Fruit fly (Drosophila melanogaster) whole organism: ENCODE data around the gene eIF3d2.

ENCODE experiments used
- CG8478 ChIP-seq: fragments of >200 bp; optimal IDR thresholded peaks from 2 replicates; lab custom pipeline; 2018; ENCODE audit warnings: inconsistent platforms
- Dll ChIP-seq: fragments of >200 bp; optimal IDR thresholded peaks from 2 replicates; lab custom pipeline; 2017
- EcR ChIP-seq, 2 experiments: fragments of >200 bp; optimal IDR thresholded peaks; 2 replicates each; lab custom pipeline; 2017; ENCODE audit warnings: missing biosample characterization in 2 of 2, missing genetic modification characterization in 2 of 2, missing genetic modification reagents in 2 of 2
- pan ChIP-seq: fragments of >200 bp; optimal IDR thresholded peaks from 2 replicates; lab custom pipeline; 2017
- psq ChIP-seq: fragments of >200 bp; optimal IDR thresholded peaks from 2 replicates; lab custom pipeline; 2017
- usp ChIP-seq: fragments of >200 bp; optimal IDR thresholded peaks from 2 replicates; lab custom pipeline; 2017; ENCODE audit warnings: missing biosample characterization, missing genetic modification characterization, mixed read lengths

DNA sequence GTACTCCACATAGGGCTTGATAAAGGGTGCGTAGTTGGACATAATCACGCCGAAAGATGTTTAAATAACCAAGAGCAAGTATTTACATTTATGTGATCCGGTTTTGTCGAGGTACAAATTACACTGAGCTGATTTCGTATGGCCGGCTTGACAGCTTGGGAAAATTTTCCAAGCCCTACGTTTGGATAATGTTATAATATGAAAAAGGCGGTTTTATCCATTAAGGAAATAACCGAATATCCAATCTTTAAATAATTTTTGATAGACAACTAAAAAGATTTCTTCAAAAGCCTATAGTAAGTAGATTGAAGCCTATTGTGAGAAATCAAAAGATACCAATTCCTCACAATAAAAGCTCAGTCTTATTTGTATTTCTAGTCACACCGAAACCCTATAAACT is at the start of gene eIF3d2, which contains the start of gene CG43450:
- TF ChIP-seq usp (GFP tag; lab: Kevin White, UChicago) = no peak
- no peak for TF ChIP-seq Dll (lab: Kevin White, UChicago)
- no peak for TF ChIP-seq psq (lab: Kevin White, UChicago)
- TF ChIP-seq CG8478 (lab: Kevin White, UChicago) = no peak
- TF ChIP-seq pan (lab: Kevin White, UChicago) = no peak
- TF ChIP-seq EcR (GFP tag; optimal IDR thresholded peaks at IDR 0.05; lab: Kevin White, UChicago) = no peak
